Fruit fly (Drosophila melanogaster): Measurements from ENCODE around the gene CHMP2B.

The CHMP2B gene

dm6 chr3L:5187572-5187934 lies 48.1 kb downstream of the CHMP2B start (continued):
- TF ChIP-seq Side (GFP tag; optimal IDR thresholded peaks at IDR 0.05) = peak; percentile 32
- peak; percentile 47 for TF ChIP-seq CG10147 (GFP tag; optimal IDR thresholded peaks at IDR 0.05)
- no peak for TF ChIP-seq Hey (tag; optimal IDR thresholded peaks at IDR 0.05)
- TF ChIP-seq inv (GFP tag; IDR thresholded peaks at IDR 0.05; ENCODE audit: partially characterized antibody) = no peak
- TF ChIP-seq dpn (GFP tag; optimal IDR thresholded peaks at IDR 0.05) = peak; percentile 9 to 56
- peak; percentile 74 for TF ChIP-seq CG6689 (GFP tag; IDR thresholded peaks at IDR 0.05)
- no peak for TF ChIP-seq org-1 (GFP tag; optimal IDR thresholded peaks at IDR 0.05)
- TF ChIP-seq CG5953 (GFP tag; IDR thresholded peaks at IDR 0.05) = no peak
- peak; percentile 78 for TF ChIP-seq CG17359 (tag; optimal IDR thresholded peaks at IDR 0.05)
- TF ChIP-seq CG2199 (GFP tag; IDR thresholded peaks at IDR 0.05) = no peak
- TF ChIP-seq onecut (GFP tag; IDR thresholded peaks at IDR 0.05) = peak; percentile 39
- no peak for TF ChIP-seq vnd (GFP tag; IDR thresholded peaks at IDR 0.05; ENCODE audit: partially characterized antibody)
- no peak for TF ChIP-seq CG18011 (GFP tag; optimal IDR thresholded peaks at IDR 0.05)
- peak; percentile 11 for TF ChIP-seq Hmx (GFP tag; optimal IDR thresholded peaks at IDR 0.05)
- no peak for TF ChIP-seq unc-4 (GFP tag; IDR thresholded peaks at IDR 0.05; ENCODE audit: partially characterized antibody)
- TF ChIP-seq CG2202 (tag; optimal IDR thresholded peaks at IDR 0.05) = peak; percentile 23
- TF ChIP-seq phol (tag; optimal IDR thresholded peaks at IDR 0.05) = peak; percentile 77
- TF ChIP-seq otp (GFP tag; IDR thresholded peaks at IDR 0.05) = 0 out of 3 replicates have a peak, but pooled peaks have one; percentile 24
- TF ChIP-seq gcm2 (GFP tag; optimal IDR thresholded peaks at IDR 0.05) = no peak
- no peak for TF ChIP-seq hth (optimal IDR thresholded peaks at IDR 0.05)
- no peak for TF ChIP-seq CG8924 (tag; optimal IDR thresholded peaks at IDR 0.05)
- peak; percentile 23 for TF ChIP-seq CG8281 (tag; optimal IDR thresholded peaks at IDR 0.05)
- TF ChIP-seq CG15696 (tag; optimal IDR thresholded peaks at IDR 0.05) = peak; percentile 47
- TF ChIP-seq CG12155 (GFP tag; optimal IDR thresholded peaks at IDR 0.05) = no peak
- no peak for TF ChIP-seq prd (optimal IDR thresholded peaks at IDR 0.05)
- peak; percentile 79 for TF ChIP-seq prd (GFP tag; IDR thresholded peaks at IDR 0.05)
- TF ChIP-seq Dad (GFP tag; optimal IDR thresholded peaks at IDR 0.05) = no peak
- TF ChIP-seq CG31388 (GFP tag; optimal IDR thresholded peaks at IDR 0.05) = no peak
- TF ChIP-seq sima (GFP tag; optimal IDR thresholded peaks at IDR 0.05) = no peak
- no peak for TF ChIP-seq CG3163 (GFP tag; optimal IDR thresholded peaks at IDR 0.05)
- peak; percentile 45; the same call in 1 of the 2 replicates for TF ChIP-seq Drgx (GFP tag; IDR thresholded peaks at IDR 0.05)
- no peak for TF ChIP-seq knrl (GFP tag; IDR thresholded peaks at IDR 0.05; ENCODE audit: partially characterized antibody)
- TF ChIP-seq Nf-YB (GFP tag; optimal IDR thresholded peaks at IDR 0.05) = peak; percentile 3
- TF ChIP-seq BEAF-32 (GFP tag; optimal IDR thresholded peaks at IDR 0.05) = no peak
- TF ChIP-seq CG6791 (GFP tag; IDR thresholded peaks at IDR 0.05; ENCODE audit: partially characterized antibody) = no peak
- peak; percentile 48 for TF ChIP-seq CG4404 (GFP tag; IDR thresholded peaks at IDR 0.05)
- no peak for TF ChIP-seq Dll (GFP tag; IDR thresholded peaks at IDR 0.05; ENCODE audit: partially characterized antibody)
- TF ChIP-seq pnt (GFP tag; optimal IDR thresholded peaks at IDR 0.05) = no peak
- TF ChIP-seq br (optimal IDR thresholded peaks at IDR 0.05) = no peak
- TF ChIP-seq CG10274 (GFP tag; optimal IDR thresholded peaks at IDR 0.05) = no peak
- TF ChIP-seq run (tag; optimal IDR thresholded peaks at IDR 0.05) = no peak
- TF ChIP-seq scrt (GFP tag; optimal IDR thresholded peaks at IDR 0.05) = no peak
- peak; percentile 15; the same call in 1 of the 3 replicates for TF ChIP-seq ken (GFP tag; IDR thresholded peaks at IDR 0.05)
- no peak; the same call in 1 of the 2 replicates for TF ChIP-seq ro (GFP tag; IDR thresholded peaks at IDR 0.05)
- peak; percentile 8 for TF ChIP-seq CrebB (tag; optimal IDR thresholded peaks at IDR 0.05)
- peak; percentile 26 for TF ChIP-seq Fer1 (GFP tag; optimal IDR thresholded peaks at IDR 0.05)
- TF ChIP-seq CG30020 (tag; optimal IDR thresholded peaks at IDR 0.05) = no peak
- TF ChIP-seq pho (GFP tag; optimal IDR thresholded peaks at IDR 0.05) = peak; percentile 42
- 0 out of 2 replicates have a peak, but pooled peaks have one; percentile 26 for TF ChIP-seq Ada2b (GFP tag; IDR thresholded peaks at IDR 0.05)
- TF ChIP-seq BtbVII (GFP tag; optimal IDR thresholded peaks at IDR 0.05) = no peak
- TF ChIP-seq wdn (GFP tag; IDR thresholded peaks at IDR 0.05) = no peak
- TF ChIP-seq CG12942 (GFP tag; optimal IDR thresholded peaks at IDR 0.05) = peak; percentile 18

Measured in whole organism, embryonic.